Worm (Caenorhabditis elegans) whole organism, mixed stage, embryonic: ENCODE results near the gene Y41D4A.7.

Source experiments
- M03D4.4 ChIP-seq: sonication (generic microtip); optimal IDR thresholded peaks from 2 replicates; lab custom pipeline; 2017; ENCODE audit warnings: mild to moderate bottlenecking, missing genetic modification characterization, missing compliant biosample characterization
- bed-3 ChIP-seq: fragments of 200-800 bp; sonication (Bioruptor generic); optimal IDR thresholded peaks from 3 replicates; lab custom pipeline; 2018; ENCODE audit warnings: mild to moderate bottlenecking, missing genetic modification characterization, moderate library complexity, missing compliant biosample characterization
- blmp-1 ChIP-seq: fragments of 150-350 bp; optimal IDR thresholded peaks from 2 replicates; lab custom pipeline; 2014; ENCODE audit warnings: missing biosample characterization, missing genetic modification characterization
- ceh-39 ChIP-seq: fragments of 150-350 bp; optimal IDR thresholded peaks from 2 replicates; lab custom pipeline; 2014; ENCODE audit warnings: missing biosample characterization, missing genetic modification characterization
- ceh-43 ChIP-seq: fragments of 200-800 bp; sonication (Bioruptor generic); optimal IDR thresholded peaks from 2 replicates; lab custom pipeline; 2018; ENCODE audit warnings: mild to moderate bottlenecking, missing genetic modification characterization, moderate library complexity, missing compliant biosample characterization
- ceh-83 ChIP-seq: fragments of 200-800 bp; sonication (Bioruptor generic); optimal IDR thresholded peaks from 2 replicates; lab custom pipeline; 2018; ENCODE audit warnings: mild to moderate bottlenecking, missing genetic modification characterization, missing compliant biosample characterization
- ces-1 ChIP-seq: fragments of 150-350 bp; optimal IDR thresholded peaks from 2 replicates; lab custom pipeline; 2014; ENCODE audit warnings: missing biosample characterization, missing genetic modification reagents, missing genetic modification characterization
- cnd-1 ChIP-seq: fragments of 200-800 bp; sonication (Bioruptor generic); optimal IDR thresholded peaks from 2 replicates; lab custom pipeline; 2018; ENCODE audit warnings: mild to moderate bottlenecking, missing genetic modification characterization, missing compliant biosample characterization
- drap-1 ChIP-seq: fragments of 200-800 bp; sonication (Bioruptor generic); optimal IDR thresholded peaks from 3 replicates; lab custom pipeline; 2018; ENCODE audit warnings: mild to moderate bottlenecking, missing genetic modification characterization, missing compliant biosample characterization
- elt-1 ChIP-seq: sonication (generic microtip); optimal IDR thresholded peaks from 2 replicates; lab custom pipeline; 2017; ENCODE audit warnings: missing genetic modification characterization, mild to moderate bottlenecking, missing compliant biosample characterization, antibody characterized with exemption, moderate library complexity, borderline replicate concordance; ENCODE audit not compliant: insufficient read depth
- elt-3 ChIP-seq: fragments of 150-350 bp; optimal IDR thresholded peaks from 2 replicates; lab custom pipeline; 2014; ENCODE audit warnings: missing biosample characterization, missing genetic modification characterization
- flh-1 ChIP-seq: fragments of 200-800 bp; sonication (Bioruptor generic); optimal IDR thresholded peaks from 2 replicates; lab custom pipeline; 2018; ENCODE audit warnings: mild to moderate bottlenecking, missing genetic modification characterization, moderate library complexity, missing compliant biosample characterization
- ham-2 ChIP-seq: fragments of 200-800 bp; sonication (Bioruptor generic); optimal IDR thresholded peaks from 2 replicates; lab custom pipeline; 2018; ENCODE audit warnings: mild to moderate bottlenecking, missing genetic modification characterization, missing compliant biosample characterization
- hlh-1 ChIP-seq: fragments of 150-350 bp; optimal IDR thresholded peaks from 2 replicates; lab custom pipeline; 2014; ENCODE audit warnings: missing biosample characterization, missing genetic modification reagents, missing genetic modification characterization
- lin-13 ChIP-seq: fragments of 150-350 bp; optimal IDR thresholded peaks from 2 replicates; lab custom pipeline; 2014; ENCODE audit warnings: missing biosample characterization, missing genetic modification characterization
- lin-32 ChIP-seq: fragments of 200-800 bp; sonication (Bioruptor generic); optimal IDR thresholded peaks from 2 replicates; lab custom pipeline; 2018; ENCODE audit warnings: mild to moderate bottlenecking, missing genetic modification characterization, missing compliant biosample characterization
- lsy-2 ChIP-seq: fragments of 150-350 bp; optimal IDR thresholded peaks from 2 replicates; lab custom pipeline; 2014; ENCODE audit warnings: missing biosample characterization, missing genetic modification characterization
- mab-5 ChIP-seq: fragments of 150-350 bp; optimal IDR thresholded peaks from 2 replicates; lab custom pipeline; 2014; ENCODE audit warnings: missing biosample characterization, missing genetic modification characterization
- mep-1 ChIP-seq: fragments of 150-350 bp; optimal IDR thresholded peaks from 2 replicates; lab custom pipeline; 2017; ENCODE audit warnings: missing biosample characterization, missing genetic modification reagents, missing genetic modification characterization, inconsistent platforms
- mls-2 ChIP-seq: sonication (generic microtip); optimal IDR thresholded peaks from 2 replicates; lab custom pipeline; 2016; ENCODE audit warnings: mild to moderate bottlenecking, missing genetic modification characterization, moderate library complexity, missing compliant biosample characterization
- nhr-12 ChIP-seq: fragments of 150-350 bp; optimal IDR thresholded peaks from 2 replicates; lab custom pipeline; 2014; ENCODE audit warnings: missing biosample characterization, missing genetic modification characterization
- nhr-2 ChIP-seq: fragments of 150-350 bp; optimal IDR thresholded peaks from 2 replicates; lab custom pipeline; 2014; ENCODE audit warnings: missing biosample characterization, missing genetic modification characterization
- nhr-237 ChIP-seq: fragments of 150-350 bp; optimal IDR thresholded peaks from 2 replicates; lab custom pipeline; 2014; ENCODE audit warnings: missing biosample characterization, missing genetic modification characterization
- nhr-28 ChIP-seq: fragments of 150-350 bp; optimal IDR thresholded peaks from 2 replicates; lab custom pipeline; 2014; ENCODE audit warnings: missing biosample characterization, missing genetic modification characterization
- nhr-76 ChIP-seq: sonication (generic microtip); optimal IDR thresholded peaks from 2 replicates; lab custom pipeline; 2017; ENCODE audit warnings: missing biosample characterization, missing genetic modification characterization
- sem-2 ChIP-seq: fragments of 200-800 bp; sonication (Bioruptor generic); optimal IDR thresholded peaks from 2 replicates; lab custom pipeline; 2018; ENCODE audit warnings: mild to moderate bottlenecking, missing genetic modification characterization, missing compliant biosample characterization
- snpc-4 ChIP-seq: fragments of 150-350 bp; optimal IDR thresholded peaks from 2 replicates; lab custom pipeline; 2014; ENCODE audit warnings: missing biosample characterization, missing genetic modification characterization
- sptf-1 ChIP-seq: sonication (generic microtip); optimal IDR thresholded peaks from 2 replicates; lab custom pipeline; 2017; ENCODE audit warnings: mild to moderate bottlenecking, missing genetic modification characterization, moderate library complexity, missing compliant biosample characterization
- tbx-8 ChIP-seq: fragments of 200-800 bp; sonication (Bioruptor generic); optimal IDR thresholded peaks from 2 replicates; lab custom pipeline; 2018; ENCODE audit warnings: mild to moderate bottlenecking, missing genetic modification characterization, moderate library complexity, missing compliant biosample characterization
- unc-120 ChIP-seq: sonication (generic microtip); optimal IDR thresholded peaks from 2 replicates; lab custom pipeline; 2017; ENCODE audit warnings: missing genetic modification characterization, missing compliant biosample characterization; ENCODE audit not compliant: poor library complexity, severe bottlenecking
- unc-39 ChIP-seq: fragments of 150-350 bp; optimal IDR thresholded peaks from 2 replicates; lab custom pipeline; 2014; ENCODE audit warnings: missing biosample characterization, missing genetic modification characterization
- unc-62 ChIP-seq: fragments of 150-350 bp; optimal IDR thresholded peaks from 2 replicates; lab custom pipeline; 2014; ENCODE audit warnings: missing biosample characterization, missing genetic modification reagents, missing genetic modification characterization
- ztf-11 ChIP-seq: fragments of 150-350 bp; optimal IDR thresholded peaks from 2 replicates; lab custom pipeline; 2014; ENCODE audit warnings: missing biosample characterization, missing genetic modification characterization

Y41D4A.7 gene

DNA sequence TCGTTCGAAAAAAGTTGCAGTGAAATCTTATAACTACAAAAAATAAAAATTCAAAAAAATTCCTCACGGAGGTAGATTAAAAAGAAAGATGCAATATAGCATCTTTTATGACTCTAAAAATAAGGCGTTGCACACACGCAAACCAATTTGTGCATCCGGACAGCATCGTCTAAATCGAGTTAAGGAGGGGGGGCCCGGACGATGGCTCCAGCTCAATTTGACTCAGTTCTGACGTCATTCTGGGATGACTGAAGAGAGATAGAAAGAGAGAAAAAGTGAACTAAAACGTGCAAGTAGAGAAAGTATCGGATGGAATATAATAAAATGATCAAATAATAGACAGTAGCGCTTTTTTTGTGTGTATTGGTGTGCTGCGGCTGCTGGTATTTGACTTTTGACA lies 4.6 kb upstream of the Y41D4A.7 start:
- TF ChIP-seq ces-1 (GFP tag; lab: Kevin White, UChicago) (peak; percentile 98), lsy-2 (tag; lab: Kevin White, UChicago) (no peak)
- TF ChIP-seq, all 35 proteins: peak for 1

DNA sequence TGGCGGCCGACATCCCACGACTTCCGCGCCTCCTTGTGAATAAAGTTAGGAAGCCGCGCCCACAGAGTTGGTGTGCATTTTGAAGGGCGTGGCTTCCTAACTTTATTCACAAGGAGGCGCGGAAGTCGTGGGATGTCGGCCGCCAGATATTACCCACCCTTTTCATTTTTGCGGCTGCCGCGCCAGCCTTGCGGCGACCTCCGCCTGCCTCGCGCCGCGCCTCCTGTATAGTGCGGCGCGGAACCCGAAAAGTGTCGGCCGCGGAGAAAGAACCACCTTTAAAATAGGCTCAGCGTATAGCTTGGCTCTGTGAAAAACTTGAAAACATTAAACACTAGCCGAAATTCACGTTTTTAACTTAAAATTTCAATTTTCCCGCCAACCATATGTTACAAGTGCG lies 2.1 kb upstream of the Y41D4A.7 start:
- TF ChIP-seq mep-1: no peak
- no peak for TF ChIP-seq hlh-1 (tag; lab: Kevin White, UChicago)
- no peak for TF ChIP-seq unc-39 (tag; lab: Kevin White, UChicago)
- TF ChIP-seq elt-3 (tag; lab: Kevin White, UChicago): no peak
- no peak for TF ChIP-seq sptf-1 (tag; lab: Kevin White, UChicago)
- TF ChIP-seq sem-2 (GFP tag; lab: Kevin White, UChicago): no peak
- no peak for TF ChIP-seq unc-120 (tag; lab: Kevin White, UChicago)
- TF ChIP-seq drap-1 (GFP tag; lab: Kevin White, UChicago): no peak

DNA sequence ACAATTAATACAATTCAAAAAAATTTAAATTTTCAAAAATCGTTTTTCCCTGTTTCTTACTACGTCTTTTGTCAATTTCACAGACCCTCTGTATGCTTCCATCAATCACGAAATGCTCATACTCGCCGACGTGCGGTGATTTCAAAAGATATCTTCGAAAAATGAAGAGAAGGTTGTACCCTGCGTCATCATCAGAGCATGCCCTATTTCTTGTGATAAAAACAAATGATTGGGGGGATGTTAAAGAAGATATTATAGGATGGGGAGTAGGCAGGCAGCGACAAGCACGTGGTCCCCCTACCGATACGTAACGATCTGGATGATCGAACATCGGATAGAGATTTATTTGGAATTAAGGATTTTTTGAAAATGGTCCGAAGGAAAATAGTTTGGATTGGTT lies 2.8 kb downstream of the Y41D4A.7 start:
- TF ChIP-seq hlh-1 (tag; lab: Kevin White, UChicago) (peak; percentile 3), unc-62 (GFP tag; lab: Kevin White, UChicago) (peak; percentile 36), nhr-28 (tag; lab: Kevin White, UChicago) (no peak)

DNA sequence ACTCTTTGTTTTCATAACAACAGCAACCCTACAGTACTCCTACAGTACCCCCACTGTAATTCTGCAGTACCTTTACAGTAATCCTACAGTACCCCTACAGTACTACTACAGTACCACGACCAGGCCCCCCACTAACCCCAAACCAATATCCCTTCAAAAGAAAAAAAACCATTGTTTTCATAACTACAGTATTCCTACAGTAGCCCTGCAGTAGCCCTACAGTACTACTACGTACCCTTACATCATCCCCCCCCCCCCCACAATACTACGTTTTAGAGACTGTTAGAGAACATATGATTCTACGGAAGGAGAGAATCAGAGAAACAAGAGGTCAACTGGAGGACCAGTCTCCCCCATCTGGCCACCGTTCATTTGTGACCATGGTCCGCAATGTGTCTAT lies 7.9 kb downstream of the Y41D4A.7 start, which contains the start of gene Y41D4A.3:
Gene Y41D4A.3, plus strand, starts transcription at position 301 of the 400 bp plus-strand sequence.
- no peak for TF ChIP-seq ztf-11 (tag; lab: Kevin White, UChicago)
- TF ChIP-seq ceh-43 (GFP tag; lab: Kevin White, UChicago): no peak
- peak; percentile 61 for TF ChIP-seq lsy-2 (tag; lab: Kevin White, UChicago)
- TF ChIP-seq nhr-237 (tag; lab: Kevin White, UChicago): no peak
- TF ChIP-seq ham-2 (GFP tag; lab: Kevin White, UChicago): no peak
- TF ChIP-seq lin-32: no peak
- TF ChIP-seq ceh-83 (GFP tag; lab: Kevin White, UChicago): no peak
- TF ChIP-seq bed-3 (GFP tag; lab: Kevin White, UChicago): no peak
- TF ChIP-seq cnd-1 (tag; lab: Kevin White, UChicago): peak; percentile 4
- no peak for TF ChIP-seq lin-13 (tag; lab: Kevin White, UChicago)
- no peak for TF ChIP-seq tbx-8
- no peak for TF ChIP-seq snpc-4 (tag; lab: Kevin White, UChicago)
- TF ChIP-seq sptf-1 (tag; lab: Kevin White, UChicago): peak; percentile 36
- TF ChIP-seq, all 35 proteins: peak for 3

DNA sequence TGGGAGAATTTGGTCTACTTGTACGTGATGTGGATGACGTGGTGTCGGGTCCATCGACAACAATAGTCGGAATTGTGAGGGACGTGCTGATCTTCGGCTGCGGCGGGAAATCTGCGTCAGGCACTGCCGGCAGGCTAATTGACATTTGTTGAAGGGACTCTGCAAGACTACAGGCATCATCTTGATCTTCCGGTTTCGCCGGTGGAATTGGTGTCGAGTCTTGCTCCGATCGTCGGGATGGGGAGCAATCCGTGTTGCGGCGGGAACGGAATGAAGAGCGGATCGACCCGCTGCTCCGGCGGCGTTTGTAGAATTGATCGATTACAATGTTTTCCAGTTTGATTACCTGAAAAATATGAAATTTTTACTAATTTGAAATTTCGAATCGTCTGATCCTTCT lies 8.9 kb downstream of the Y41D4A.7 start:
- TF ChIP-seq cnd-1 (tag; lab: Kevin White, UChicago) (no peak), blmp-1 (no peak)

DNA sequence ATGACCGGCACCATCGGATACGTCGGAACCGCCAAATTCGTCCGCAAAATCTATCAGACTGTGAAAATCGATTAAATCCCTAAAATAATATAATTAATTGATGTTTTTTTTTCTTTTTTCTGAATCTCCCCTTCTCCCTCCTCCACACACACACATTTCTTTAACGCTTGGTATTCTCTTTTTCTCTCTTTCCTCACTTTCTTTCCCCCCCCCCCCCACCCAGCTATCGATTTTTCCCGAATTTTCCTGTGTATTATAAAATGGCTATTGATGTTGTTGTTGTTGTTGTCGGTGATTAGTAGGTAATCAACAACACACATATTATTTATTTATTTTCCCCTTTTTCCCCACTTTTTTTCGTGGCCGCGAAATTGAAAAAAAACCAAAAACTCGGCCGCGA lies 10.1 kb downstream of the Y41D4A.7 start:
- TF ChIP-seq sptf-1 (tag; lab: Kevin White, UChicago): peak; percentile 42
- TF ChIP-seq elt-3 (tag; lab: Kevin White, UChicago): no peak
- no peak for TF ChIP-seq drap-1 (GFP tag; lab: Kevin White, UChicago)
- peak; percentile 6 for TF ChIP-seq ces-1 (GFP tag; lab: Kevin White, UChicago)
- TF ChIP-seq unc-62 (GFP tag; lab: Kevin White, UChicago): no peak
- no peak for TF ChIP-seq hlh-1 (tag; lab: Kevin White, UChicago)
- TF ChIP-seq sem-2 (GFP tag; lab: Kevin White, UChicago): no peak
- TF ChIP-seq bed-3 (GFP tag; lab: Kevin White, UChicago): no peak

DNA sequence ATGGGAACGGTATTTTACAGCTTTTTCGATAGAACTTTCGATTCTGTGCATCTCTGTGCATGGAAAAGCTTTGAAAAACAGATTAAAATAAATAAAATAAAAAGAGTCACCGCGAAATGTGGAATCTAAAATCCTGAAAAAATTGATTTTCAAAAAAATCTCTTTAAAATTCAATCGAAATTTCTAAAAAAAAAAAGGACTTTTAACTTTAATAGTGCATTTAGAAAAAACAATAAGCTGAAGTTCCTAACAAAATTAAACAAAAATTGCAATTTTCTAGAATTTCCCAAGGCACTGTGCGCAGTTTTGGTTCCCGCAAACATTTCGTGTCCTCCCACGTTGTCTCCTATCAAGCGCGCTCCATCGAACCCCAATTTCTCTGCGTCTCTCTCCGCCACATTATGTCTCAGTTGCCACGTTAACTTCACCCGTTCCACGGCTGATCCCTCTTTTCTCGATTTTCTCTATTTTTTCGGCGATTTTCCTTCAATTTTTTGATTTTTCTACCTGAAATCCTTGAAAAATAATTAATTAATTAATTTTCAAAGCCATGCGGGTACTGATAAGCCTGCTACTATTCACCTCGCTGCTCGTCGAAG lies 15.8 kb downstream of the Y41D4A.7 start, which contains the start of the genes Y41D4A.6 and Y41D4A.4:
Gene Y41D4A.6, minus strand, starts transcription at position 51 of the 599 bp plus-strand sequence.
Gene Y41D4A.4, plus strand, starts transcription at position 549 of the 599 bp plus-strand sequence.
- TF ChIP-seq mep-1: peak; percentile 68
- TF ChIP-seq nhr-76 (tag; lab: Kevin White, UChicago): no peak
- TF ChIP-seq ham-2 (GFP tag; lab: Kevin White, UChicago): peak; percentile 11
- no peak for TF ChIP-seq flh-1 (GFP tag; lab: Kevin White, UChicago)
- TF ChIP-seq bed-3 (GFP tag; lab: Kevin White, UChicago): peak; percentile 58
- no peak for TF ChIP-seq nhr-28 (tag; lab: Kevin White, UChicago)
- TF ChIP-seq nhr-2 (tag; lab: Kevin White, UChicago): no peak
- TF ChIP-seq elt-1 (tag; lab: Kevin White, UChicago): no peak
- TF ChIP-seq unc-62 (GFP tag; lab: Kevin White, UChicago): peak; percentile 5
- peak; percentile 83 for TF ChIP-seq nhr-237 (tag; lab: Kevin White, UChicago)
- peak; percentile 55 for TF ChIP-seq lsy-2 (tag; lab: Kevin White, UChicago)
- TF ChIP-seq mab-5 (tag; lab: Kevin White, UChicago): no peak
- peak; percentile 57 for TF ChIP-seq drap-1 (GFP tag; lab: Kevin White, UChicago)
- peak; percentile 63 for TF ChIP-seq unc-120 (tag; lab: Kevin White, UChicago)
- TF ChIP-seq ceh-83 (GFP tag; lab: Kevin White, UChicago): peak; percentile 67
- no peak for TF ChIP-seq blmp-1
- no peak for TF ChIP-seq ceh-39 (tag; lab: Kevin White, UChicago)
- TF ChIP-seq unc-39 (tag; lab: Kevin White, UChicago): no peak
- TF ChIP-seq cnd-1 (tag; lab: Kevin White, UChicago): peak; percentile 61
- no peak for TF ChIP-seq nhr-12 (tag; lab: Kevin White, UChicago)
- TF ChIP-seq tbx-8: peak; percentile 57
- TF ChIP-seq snpc-4 (tag; lab: Kevin White, UChicago): no peak
- no peak for TF ChIP-seq ztf-11 (tag; lab: Kevin White, UChicago)
- TF ChIP-seq ces-1 (GFP tag; lab: Kevin White, UChicago): peak; percentile 90
- peak; percentile 68 for TF ChIP-seq M03D4.4
- peak; percentile 70 for TF ChIP-seq mls-2
- no peak for TF ChIP-seq lin-32
